Worm (Caenorhabditis elegans) whole organism, midembryonic: ENCODE measurements around the gene map-1.

ENCODE experiments used
- T22C8.4 ChIP-seq: fragments of 200-800 bp; sonication (Bioruptor generic); IDR thresholded peaks from 2 replicates; pipeline ENCODE4 v1.3.6; 2022; ENCODE audit warnings: missing genetic modification characterization, missing compliant biosample characterization
- cog-1 ChIP-seq: sonication (generic microtip); optimal IDR thresholded peaks from 2 replicates; lab custom pipeline; 2016; ENCODE audit warnings: missing genetic modification characterization, missing compliant biosample characterization
- flt-1 ChIP-seq: fragments of 200-800 bp; sonication (Bioruptor generic); IDR thresholded peaks from 2 replicates; pipeline ENCODE4 v1.3.6; 2022; ENCODE audit warnings: missing genetic modification characterization, missing compliant biosample characterization
- klf-2 ChIP-seq: fragments of 200-800 bp; sonication (Bioruptor generic); conservative IDR thresholded peaks from 2 replicates; pipeline ENCODE4 v1.3.6; 2022; ENCODE audit warnings: missing genetic modification reagents, missing genetic modification characterization, missing compliant biosample characterization
- ref-1 ChIP-seq: fragments of 200-800 bp; sonication (Bioruptor generic); conservative IDR thresholded peaks from 2 replicates; pipeline ENCODE4 v1.3.6; 2022; ENCODE audit warnings: missing genetic modification reagents, missing genetic modification characterization, missing compliant biosample characterization
- ztf-23 ChIP-seq: fragments of 200-800 bp; sonication (Bioruptor generic); IDR thresholded peaks from 2 replicates; pipeline ENCODE4 v1.3.6; 2022; ENCODE audit warnings: missing genetic modification reagents, missing genetic modification characterization, missing compliant biosample characterization
- ztf-29 ChIP-seq: fragments of 200-800 bp; sonication (Bioruptor generic); IDR thresholded peaks from 2 replicates; pipeline ENCODE4 v1.3.6; 2022; ENCODE audit warnings: missing genetic modification reagents, missing genetic modification characterization, missing compliant biosample characterization

DNA sequence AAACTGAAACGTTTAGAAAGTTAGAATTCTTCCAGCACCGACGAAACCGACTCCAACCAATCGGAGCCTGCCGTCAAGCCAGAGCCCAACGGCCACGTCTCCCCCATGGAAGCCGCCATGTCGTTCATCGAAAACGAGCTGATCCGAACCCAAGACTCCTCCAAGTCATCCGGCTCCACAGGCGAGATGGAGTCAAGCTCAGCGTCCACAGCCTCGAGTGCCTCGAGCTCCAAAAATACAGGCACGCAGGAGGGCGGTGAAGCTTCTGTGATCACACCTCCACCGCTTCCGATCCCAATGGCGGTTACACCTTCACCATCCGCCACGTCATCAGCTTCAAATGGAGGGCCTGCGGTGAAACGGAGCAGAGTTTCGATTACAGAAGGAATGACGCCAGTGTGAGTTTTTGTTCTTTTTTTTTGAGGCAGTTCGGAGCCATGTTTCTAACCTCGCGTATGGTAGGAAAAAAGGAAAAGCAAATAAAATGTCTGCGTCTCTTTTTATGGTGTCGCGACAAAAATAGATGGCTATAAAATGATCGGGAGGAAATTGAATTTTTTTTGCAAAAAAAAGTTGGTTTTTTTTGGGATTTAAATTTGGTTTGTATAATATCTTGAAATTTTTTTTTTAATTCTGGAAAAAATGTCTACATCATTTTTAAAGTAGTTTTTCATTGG is 48.3 kb downstream of the map-1 start:
- no peak for TF ChIP-seq T22C8.4 (GFP tag; lab: Robert Waterston, UW)
- TF ChIP-seq klf-2 (GFP tag; lab: Robert Waterston, UW): no peak
- TF ChIP-seq cog-1 (tag; lab: Kevin White, UChicago): no peak
- TF ChIP-seq ref-1 (GFP tag; lab: Robert Waterston, UW): no peak
- no peak for TF ChIP-seq flt-1 (GFP tag; lab: Robert Waterston, UW)
- TF ChIP-seq ztf-29 (GFP tag; lab: Robert Waterston, UW): no peak
- TF ChIP-seq ztf-23 (GFP tag; lab: Robert Waterston, UW): no peak
